Worm (Caenorhabditis elegans) whole organism, late embryonic: ENCODE results near the gene C17C3.5.

Source experiments
- ceh-22 ChIP-seq: sonication (generic microtip); optimal IDR thresholded peaks from 2 replicates; lab custom pipeline; 2017; ENCODE audit warnings: missing biosample characterization, missing genetic modification characterization
- nfya-1 ChIP-seq: sonication (generic microtip); optimal IDR thresholded peaks from 2 replicates; lab custom pipeline; 2017; ENCODE audit warnings: missing genetic modification characterization, mild to moderate bottlenecking, missing compliant biosample characterization, antibody characterized with exemption, moderate library complexity

ce11 chrII:5544764-5545163, 6.9 kb upstream of the C17C3.5 start, which contains the start of gene ins-13:
- TF ChIP-seq ceh-22 (no peak), nfya-1 (no peak)
